Worm (Caenorhabditis elegans): ENCODE measurements around the gene flp-25.
A peak's percentile ranks its signal among the peaks of the same experiment; 100 is the strongest.

flp-25 gene

ce11 chrIII:9353814-9354213, 7.5 kb upstream of the flp-25 start:
- TF ChIP-seq aha-1 (tag; optimal IDR thresholded peaks at IDR 0.05) (no peak), pqm-1 (tag; optimal IDR thresholded peaks at IDR 0.05) (no peak), tlp-1 (tag; optimal IDR thresholded peaks at IDR 0.05) (no peak), nhr-76 (tag; optimal IDR thresholded peaks at IDR 0.05) (no peak), vab-15 (tag; optimal IDR thresholded peaks at IDR 0.05) (no peak), sptf-1 (tag; optimal IDR thresholded peaks at IDR 0.05) (no peak), C16A3.4 (tag; optimal IDR thresholded peaks at IDR 0.05) (no peak), hlh-17 (GFP tag; optimal IDR thresholded peaks at IDR 0.05; ENCODE audit: borderline replicate concordance) (no peak), C34B4.2 (tag; optimal IDR thresholded peaks at IDR 0.05) (no peak), rnt-1 (tag; optimal IDR thresholded peaks at IDR 0.05) (peak; percentile 60), lin-14 (GFP tag; optimal IDR thresholded peaks at IDR 0.05) (peak; percentile 64), mep-1 (tag; optimal IDR thresholded peaks at IDR 0.05) (no peak), nhr-84 (tag; optimal IDR thresholded peaks at IDR 0.05) (no peak), nhr-20 (tag; optimal IDR thresholded peaks at IDR 0.05) (no peak), ztf-4 (tag; optimal IDR thresholded peaks at IDR 0.05) (no peak), dsc-1 (tag; optimal IDR thresholded peaks at IDR 0.05) (no peak), ztf-11 (tag; optimal IDR thresholded peaks at IDR 0.05) (no peak), xbp-1 (tag; optimal IDR thresholded peaks at IDR 0.05) (no peak), egl-13 (tag; optimal IDR thresholded peaks at IDR 0.05) (no peak), elt-3 (tag; optimal IDR thresholded peaks at IDR 0.05) (no peak), ets-5 (GFP tag; IDR thresholded peaks at IDR 0.05) (no peak), unc-98 (GFP tag; IDR thresholded peaks at IDR 0.05) (no peak), nhr-77 (tag; optimal IDR thresholded peaks at IDR 0.05) (no peak), sup-37 (GFP tag; optimal IDR thresholded peaks at IDR 0.05) (no peak), blmp-1 (tag; optimal IDR thresholded peaks at IDR 0.05) (no peak), skn-1 (tag; optimal IDR thresholded peaks at IDR 0.05) (no peak), dpl-1 (GFP tag; optimal IDR thresholded peaks at IDR 0.05) (peak in 1 of 3 experiments; percentile 6), ceh-88 (GFP tag; IDR thresholded peaks at IDR 0.05) (no peak), lir-3 (tag; optimal IDR thresholded peaks at IDR 0.05; ENCODE audit: poor library complexity) (no peak), fkh-10 (GFP tag; optimal IDR thresholded peaks at IDR 0.05) (no peak), efl-3 (GFP tag; optimal IDR thresholded peaks at IDR 0.05) (no peak), unc-30 (tag; optimal IDR thresholded peaks at IDR 0.05) (no peak), swsn-7 (tag; optimal IDR thresholded peaks at IDR 0.05) (no peak), lin-15B (tag; optimal IDR thresholded peaks at IDR 0.05) (no peak), zag-1 (tag; optimal IDR thresholded peaks at IDR 0.05) (no peak), ces-1 (GFP tag; optimal IDR thresholded peaks at IDR 0.05) (no peak), nhr-237 (tag; optimal IDR thresholded peaks at IDR 0.05) (no peak), irx-1 (tag; optimal IDR thresholded peaks at IDR 0.05) (no peak), pag-3 (tag; optimal IDR thresholded peaks at IDR 0.05; ENCODE audit: borderline replicate concordance, insufficient read depth) (no peak), ceh-63 (GFP tag; optimal IDR thresholded peaks at IDR 0.05) (no peak), nhr-71 (tag; optimal IDR thresholded peaks at IDR 0.05) (peak; percentile 51), snu-23 (GFP tag; optimal IDR thresholded peaks at IDR 0.05) (no peak), nhr-47 (tag; optimal IDR thresholded peaks at IDR 0.05) (no peak), isw-1 (GFP tag; IDR thresholded peaks at IDR 0.05) (no peak), sox-4 (tag; optimal IDR thresholded peaks at IDR 0.05) (no peak), F16B12.6 (tag; optimal IDR thresholded peaks at IDR 0.05) (no peak), nhr-28 (tag; optimal IDR thresholded peaks at IDR 0.05) (no peak), lin-39 (tag; optimal IDR thresholded peaks at IDR 0.05) (no peak), elt-2 (tag; optimal IDR thresholded peaks at IDR 0.05) (no peak), snpc-4 (tag; optimal IDR thresholded peaks at IDR 0.05) (no peak), nhr-19 (GFP tag; conservative IDR thresholded peaks at IDR 0.05) (0 out of 2 replicates have a peak, but pooled peaks have one; percentile 12), mdl-1 (tag; optimal IDR thresholded peaks at IDR 0.05) (peak in 1 of 2 experiments; percentile 27), jun-1 (tag; optimal IDR thresholded peaks at IDR 0.05) (no peak), unc-130 (tag; optimal IDR thresholded peaks at IDR 0.05) (peak; percentile 43)
